Worm (Caenorhabditis elegans): Measurements from ENCODE around the gene rbm-34.

Gene rbm-34

ce11 chrIV:12068590-12068989, 16.6 kb upstream of the rbm-34 start, which contains the start of gene bath-37:
Gene bath-37 (plus strand): TSS chrIV:12068890.
- TF ChIP-seq hmbx-1 (tag; optimal IDR thresholded peaks at IDR 0.05) (no peak), tbx-11 (GFP tag; IDR thresholded peaks at IDR 0.05) (no peak), tra-4 (tag; optimal IDR thresholded peaks at IDR 0.05) (no peak), ceh-13 (GFP tag; optimal IDR thresholded peaks at IDR 0.05) (no peak), pes-1 (GFP tag; IDR thresholded peaks at IDR 0.05) (no peak), hnd-1 (tag; optimal IDR thresholded peaks at IDR 0.05) (no peak), ceh-36 (tag; optimal IDR thresholded peaks at IDR 0.05) (no peak), flt-1 (GFP tag; IDR thresholded peaks at IDR 0.05) (no peak), F13C5.2 (tag; optimal IDR thresholded peaks at IDR 0.05) (no peak), B0310.2 (tag; optimal IDR thresholded peaks at IDR 0.05) (no peak), ets-7 (tag; optimal IDR thresholded peaks at IDR 0.05) (no peak), tbx-37 (GFP tag; conservative IDR thresholded peaks at IDR 0.05) (no peak), sea-1 (GFP tag; conservative IDR thresholded peaks at IDR 0.05) (no peak), hmg-4 (GFP tag; optimal IDR thresholded peaks at IDR 0.05) (no peak), scrt-1 (GFP tag; IDR thresholded peaks at IDR 0.05) (no peak), ama-1 (optimal IDR thresholded peaks at IDR 0.05) (no peak), aly-1 (tag; optimal IDR thresholded peaks at IDR 0.05) (no peak)

ce11 chrIV:12075497-12075896, 9.7 kb upstream of the rbm-34 start, which contains the start of gene K08E4.7:
Gene K08E4.7 (plus strand): TSS chrIV:12075797.
- TF ChIP-seq tra-4 (tag; optimal IDR thresholded peaks at IDR 0.05) (no peak), ama-1 (optimal IDR thresholded peaks at IDR 0.05) (no peak), ets-7 (tag; optimal IDR thresholded peaks at IDR 0.05) (no peak), hmg-4 (GFP tag; optimal IDR thresholded peaks at IDR 0.05) (no peak), pes-1 (GFP tag; IDR thresholded peaks at IDR 0.05) (no peak), F13C5.2 (tag; optimal IDR thresholded peaks at IDR 0.05) (no peak), aly-1 (tag; optimal IDR thresholded peaks at IDR 0.05) (no peak), scrt-1 (GFP tag; IDR thresholded peaks at IDR 0.05) (no peak), hmbx-1 (tag; optimal IDR thresholded peaks at IDR 0.05) (no peak), B0310.2 (tag; optimal IDR thresholded peaks at IDR 0.05) (no peak), sea-1 (GFP tag; conservative IDR thresholded peaks at IDR 0.05) (no peak), hnd-1 (tag; optimal IDR thresholded peaks at IDR 0.05) (no peak), tbx-11 (GFP tag; IDR thresholded peaks at IDR 0.05) (no peak), tbx-37 (GFP tag; conservative IDR thresholded peaks at IDR 0.05) (no peak), flt-1 (GFP tag; IDR thresholded peaks at IDR 0.05) (no peak), ceh-36 (tag; optimal IDR thresholded peaks at IDR 0.05) (no peak)

ce11 chrIV:12078112-12078812, 7.0 kb upstream of the rbm-34 start, which contains the start of gene tmed-1:
Gene tmed-1 (minus strand): TSS chrIV:12078162.
- TF ChIP-seq B0310.2 (tag; optimal IDR thresholded peaks at IDR 0.05) (no peak), flt-1 (GFP tag; IDR thresholded peaks at IDR 0.05) (no peak), ets-7 (tag; optimal IDR thresholded peaks at IDR 0.05) (no peak), hmg-4 (GFP tag; optimal IDR thresholded peaks at IDR 0.05) (no peak), scrt-1 (GFP tag; IDR thresholded peaks at IDR 0.05) (no peak)

- TF ChIP-seq hnd-1 (tag; optimal IDR thresholded peaks at IDR 0.05): no peak
- no peak for TF ChIP-seq ama-1 (optimal IDR thresholded peaks at IDR 0.05)
- no peak for TF ChIP-seq ceh-36 (tag; optimal IDR thresholded peaks at IDR 0.05)
- no peak for TF ChIP-seq pes-1 (GFP tag; IDR thresholded peaks at IDR 0.05)
- no peak for TF ChIP-seq hmbx-1 (tag; optimal IDR thresholded peaks at IDR 0.05)
- TF ChIP-seq aly-1 (tag; optimal IDR thresholded peaks at IDR 0.05): no peak
- TF ChIP-seq F13C5.2 (tag; optimal IDR thresholded peaks at IDR 0.05): no peak
- TF ChIP-seq sea-1 (GFP tag; conservative IDR thresholded peaks at IDR 0.05): no peak
- no peak for TF ChIP-seq ceh-13 (GFP tag; optimal IDR thresholded peaks at IDR 0.05)
- TF ChIP-seq tbx-37 (GFP tag; conservative IDR thresholded peaks at IDR 0.05): no peak
- no peak for TF ChIP-seq flt-1 (GFP tag; IDR thresholded peaks at IDR 0.05)
- no peak for TF ChIP-seq B0310.2 (tag; optimal IDR thresholded peaks at IDR 0.05)
- TF ChIP-seq tra-4 (tag; optimal IDR thresholded peaks at IDR 0.05): no peak
- TF ChIP-seq scrt-1 (GFP tag; IDR thresholded peaks at IDR 0.05): no peak
- TF ChIP-seq tbx-11 (GFP tag; IDR thresholded peaks at IDR 0.05): no peak
- TF ChIP-seq ets-7 (tag; optimal IDR thresholded peaks at IDR 0.05): no peak
- no peak for TF ChIP-seq hmg-4 (GFP tag; optimal IDR thresholded peaks at IDR 0.05)
These were observed 6.2 kb upstream of the rbm-34 start, which contains the start of gene lex-1 for ce11 chrIV:12078907-12079523. Gene lex-1 (plus strand): TSS chrIV:12079473.

ce11 chrIV:12080807-12081206, 4.4 kb upstream of the rbm-34 start:
- TF ChIP-seq ets-7 (tag; optimal IDR thresholded peaks at IDR 0.05) (no peak), ama-1 (optimal IDR thresholded peaks at IDR 0.05) (no peak), F13C5.2 (tag; optimal IDR thresholded peaks at IDR 0.05) (no peak), ceh-13 (GFP tag; optimal IDR thresholded peaks at IDR 0.05) (no peak), scrt-1 (GFP tag; IDR thresholded peaks at IDR 0.05) (no peak), pes-1 (GFP tag; IDR thresholded peaks at IDR 0.05) (no peak)

- no peak for TF ChIP-seq ceh-36 (tag; optimal IDR thresholded peaks at IDR 0.05)
- no peak for TF ChIP-seq hmg-4 (GFP tag; optimal IDR thresholded peaks at IDR 0.05)
- TF ChIP-seq ama-1 (optimal IDR thresholded peaks at IDR 0.05): no peak
- no peak for TF ChIP-seq B0310.2 (tag; optimal IDR thresholded peaks at IDR 0.05)
- no peak for TF ChIP-seq flt-1 (GFP tag; IDR thresholded peaks at IDR 0.05)
- 0 out of 2 replicates have a peak, but pooled peaks have one; percentile 23 for TF ChIP-seq scrt-1 (GFP tag; IDR thresholded peaks at IDR 0.05)
These were observed 1.0 kb upstream of the rbm-34 start, which contains the start of gene repo-1 for ce11 chrIV:12084178-12084577. Gene repo-1 (plus strand): TSS chrIV:12084478.

ce11 chrIV:12084587-12084986, 633 bp upstream of the rbm-34 start:
- no peak for TF ChIP-seq B0310.2 (tag; optimal IDR thresholded peaks at IDR 0.05)
- TF ChIP-seq hmbx-1 (tag; optimal IDR thresholded peaks at IDR 0.05): no peak
- no peak for TF ChIP-seq ceh-36 (tag; optimal IDR thresholded peaks at IDR 0.05)
- TF ChIP-seq ama-1 (optimal IDR thresholded peaks at IDR 0.05): peak; percentile 5
- TF ChIP-seq aly-1 (tag; optimal IDR thresholded peaks at IDR 0.05): no peak

Measured in whole organism, early embryonic.